Worm (Caenorhabditis elegans): ENCODE measurements around the gene col-115.
A peak's percentile ranks its signal among the peaks of the same experiment; 100 is the strongest.

col-115 gene

DNA sequence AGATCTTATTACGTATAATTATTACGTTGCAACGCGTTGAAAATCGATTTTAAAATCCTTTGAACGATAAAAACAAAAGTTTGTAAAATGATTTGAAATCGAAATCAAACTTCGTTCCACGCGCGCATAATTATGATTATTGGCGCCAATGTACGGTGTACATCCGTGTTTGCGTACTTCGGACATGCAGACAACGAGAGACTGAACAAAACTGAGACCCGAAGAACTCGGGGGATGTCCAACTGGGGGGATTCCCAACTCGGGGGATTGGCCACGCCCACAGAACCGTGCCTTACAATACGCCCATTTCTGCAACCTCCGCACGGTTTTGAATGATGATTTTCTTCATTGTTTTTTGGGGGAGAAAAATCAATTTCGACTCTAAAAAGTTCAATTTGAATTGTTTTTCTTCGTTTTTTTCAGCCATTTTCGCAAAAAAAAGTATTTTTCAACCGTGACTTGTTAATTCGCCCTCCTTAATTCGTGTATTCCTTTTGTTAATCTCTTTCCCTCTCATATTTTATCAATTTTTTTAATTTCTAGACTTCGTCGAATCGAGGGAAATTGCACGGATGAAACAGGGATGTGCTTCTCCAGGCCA is 41.5 kb upstream of the col-115 start, which contains the start of gene F20D12.12:
Gene F20D12.12, plus strand, starts transcription at position 542 of the 601 bp plus-strand sequence.
- TF ChIP-seq ces-1 (GFP tag; optimal IDR thresholded peaks at IDR 0.05) (peak; percentile 66), pha-4 (tag; optimal IDR thresholded peaks at IDR 0.05) (peak; percentile 6), mep-1 (tag; optimal IDR thresholded peaks at IDR 0.05) (peak; percentile 57), unc-120 (tag; optimal IDR thresholded peaks at IDR 0.05; ENCODE audit: poor library complexity, severe bottlenecking) (peak; percentile 84), mls-2 (tag; optimal IDR thresholded peaks at IDR 0.05) (peak; percentile 23), lsy-2 (tag; optimal IDR thresholded peaks at IDR 0.05) (peak; percentile 94), lin-13 (tag; optimal IDR thresholded peaks at IDR 0.05) (peak; percentile 50), sptf-1 (tag; optimal IDR thresholded peaks at IDR 0.05) (peak; percentile 61), drap-1 (GFP tag; optimal IDR thresholded peaks at IDR 0.05) (peak; percentile 4)

DNA sequence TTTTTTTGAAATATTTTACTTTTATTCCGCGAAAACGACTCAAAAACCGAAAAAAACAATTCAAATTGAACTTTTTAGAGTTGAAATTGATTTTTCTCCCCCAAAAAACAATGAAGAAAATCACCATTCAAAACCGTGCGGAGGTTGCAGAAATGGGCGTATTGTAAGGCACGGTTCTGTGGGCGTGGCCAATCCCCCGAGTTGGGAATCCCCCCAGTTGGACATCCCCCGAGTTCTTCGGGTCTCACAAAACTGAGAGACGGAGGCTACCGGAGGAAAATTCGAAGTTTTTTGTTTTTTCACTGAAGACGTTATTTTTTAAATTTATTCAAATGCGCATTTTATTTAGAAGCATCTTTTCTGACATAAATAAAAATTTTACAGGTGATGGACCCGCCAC is 40.2 kb upstream of the col-115 start, which contains the start of gene mcm-3AP:
Gene mcm-3AP, plus strand, starts transcription at position 383 of the 400 bp plus-strand sequence.
- peak; percentile 70 for TF ChIP-seq lsy-2 (tag; optimal IDR thresholded peaks at IDR 0.05)

DNA sequence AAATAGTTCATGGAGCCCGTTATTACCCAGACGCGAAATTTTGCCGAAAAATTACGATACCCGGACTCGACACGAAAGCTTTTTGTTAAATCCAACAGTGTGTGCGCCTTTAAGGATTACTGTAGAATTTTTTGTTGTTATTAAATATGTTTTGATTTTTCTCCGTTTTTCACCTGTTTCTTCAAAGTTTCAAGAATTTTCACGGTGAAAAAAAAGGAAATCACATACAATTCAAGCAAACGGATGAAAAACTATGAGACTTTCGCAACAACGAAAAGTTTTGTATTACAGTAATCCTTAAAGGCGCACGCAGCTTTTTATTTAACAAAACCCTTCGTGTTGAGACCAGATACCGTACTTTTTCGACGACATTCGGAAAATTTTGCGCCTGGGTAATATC is 34.5 kb upstream of the col-115 start:
- no peak for TF ChIP-seq pha-4 (tag; optimal IDR thresholded peaks at IDR 0.05)
- TF ChIP-seq elt-1 (tag; optimal IDR thresholded peaks at IDR 0.05; ENCODE audit: borderline replicate concordance, insufficient read depth): no peak
- TF ChIP-seq M03D4.4 (tag; optimal IDR thresholded peaks at IDR 0.05): no peak
- TF ChIP-seq ham-2 (GFP tag; optimal IDR thresholded peaks at IDR 0.05): no peak

DNA sequence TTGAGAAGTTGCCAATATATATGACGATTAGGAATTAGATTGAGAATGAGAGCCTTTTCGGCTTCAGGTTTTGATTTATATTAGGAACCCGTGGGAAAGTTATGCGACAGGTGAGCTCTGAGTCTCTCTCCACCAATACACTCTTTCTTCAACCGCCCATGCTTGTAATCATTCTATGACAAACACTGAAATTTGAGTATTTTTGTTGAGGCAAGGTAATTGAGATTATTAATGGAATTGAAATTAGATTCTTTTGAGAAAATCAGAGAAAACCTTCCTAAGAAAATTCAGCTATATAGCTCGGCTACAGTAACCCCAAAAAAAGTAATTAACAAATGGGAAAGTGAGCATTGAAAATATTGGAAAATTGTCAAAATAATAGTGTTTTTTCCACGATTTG is 32.6 kb upstream of the col-115 start, which contains the start of gene ceh-19:
Gene ceh-19, minus strand, starts transcription at position 101 of the 400 bp plus-strand sequence.
- TF ChIP-seq nhr-76 (tag; optimal IDR thresholded peaks at IDR 0.05) (no peak), M03D4.4 (tag; optimal IDR thresholded peaks at IDR 0.05) (no peak), unc-62 (GFP tag; optimal IDR thresholded peaks at IDR 0.05) (no peak), elt-3 (tag; optimal IDR thresholded peaks at IDR 0.05) (no peak), elt-1 (tag; optimal IDR thresholded peaks at IDR 0.05; ENCODE audit: borderline replicate concordance, insufficient read depth) (no peak), unc-120 (tag; optimal IDR thresholded peaks at IDR 0.05; ENCODE audit: poor library complexity, severe bottlenecking) (no peak), ceh-43 (GFP tag; optimal IDR thresholded peaks at IDR 0.05) (no peak), ces-1 (GFP tag; optimal IDR thresholded peaks at IDR 0.05) (no peak), ham-2 (GFP tag; optimal IDR thresholded peaks at IDR 0.05) (no peak), sptf-1 (tag; optimal IDR thresholded peaks at IDR 0.05) (no peak), tbx-8 (GFP tag; optimal IDR thresholded peaks at IDR 0.05) (no peak), snpc-4 (tag; optimal IDR thresholded peaks at IDR 0.05) (no peak)

DNA sequence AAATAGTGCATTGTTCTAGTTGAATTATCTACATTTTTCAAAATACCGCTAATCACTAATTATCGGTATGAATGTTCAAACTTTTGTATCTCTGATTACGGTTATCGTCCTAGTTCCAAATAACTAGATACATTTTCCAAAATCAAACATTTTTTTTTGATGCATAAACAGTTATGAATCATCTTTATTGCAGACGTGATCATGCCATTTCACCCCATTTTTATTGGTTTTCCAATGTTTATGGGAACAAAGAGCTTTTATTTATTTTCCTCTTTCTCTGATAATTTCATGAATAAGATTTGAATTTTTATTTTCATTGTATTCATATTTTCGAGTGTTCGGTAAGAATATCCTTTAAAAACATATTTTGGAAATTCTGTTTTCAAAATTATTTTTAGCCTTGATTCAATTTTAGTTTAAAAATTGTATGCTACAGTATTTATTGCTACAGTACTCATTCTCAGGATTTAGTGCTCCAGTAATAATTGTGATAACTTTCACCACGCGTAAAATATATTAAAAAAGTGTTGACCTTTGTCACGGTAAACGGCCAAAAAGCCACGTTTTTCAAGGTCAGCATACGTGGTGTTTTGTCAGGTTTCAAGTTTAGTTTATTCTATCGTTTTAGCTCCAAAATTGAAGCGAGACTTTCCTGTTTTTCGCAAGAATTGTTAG is 31.7 kb upstream of the col-115 start, which contains the start of gene csr-1:
Gene csr-1, plus strand, starts transcription at position 625 of the 675 bp plus-strand sequence.
- no peak for TF ChIP-seq bed-3 (GFP tag; optimal IDR thresholded peaks at IDR 0.05)
- TF ChIP-seq elt-3 (tag; optimal IDR thresholded peaks at IDR 0.05): no peak
- TF ChIP-seq pha-4 (tag; optimal IDR thresholded peaks at IDR 0.05): no peak
- no peak for TF ChIP-seq ceh-43 (GFP tag; optimal IDR thresholded peaks at IDR 0.05)
- no peak for TF ChIP-seq tbx-8 (GFP tag; optimal IDR thresholded peaks at IDR 0.05)
- TF ChIP-seq mab-5 (tag; optimal IDR thresholded peaks at IDR 0.05): no peak

DNA sequence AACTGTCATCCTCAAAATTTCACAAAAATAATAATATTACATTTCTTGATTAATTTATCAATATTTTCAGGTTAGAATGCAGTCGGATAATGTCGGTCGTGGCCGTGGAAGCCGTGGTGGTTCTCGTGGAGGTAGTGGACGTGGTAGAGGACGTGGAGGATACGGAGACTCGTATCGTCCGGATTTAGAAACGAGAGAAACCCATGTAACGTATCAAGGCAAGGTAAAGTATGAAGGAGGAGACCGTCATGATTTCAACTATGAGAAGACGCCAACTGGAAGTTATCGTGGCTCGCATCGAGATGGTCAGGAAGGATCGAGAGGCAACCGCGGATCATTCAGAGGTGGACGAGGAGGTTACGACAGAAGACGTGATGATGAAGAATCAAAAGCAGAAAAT is 31.0 kb upstream of the col-115 start, which contains the start of gene frpr-10:
Gene frpr-10, plus strand, starts transcription at position 301 of the 400 bp plus-strand sequence.
- TF ChIP-seq hlh-1 (tag; optimal IDR thresholded peaks at IDR 0.05) (no peak), lin-13 (tag; optimal IDR thresholded peaks at IDR 0.05) (no peak), ceh-39 (tag; optimal IDR thresholded peaks at IDR 0.05) (no peak), ceh-43 (GFP tag; optimal IDR thresholded peaks at IDR 0.05) (no peak), tbx-8 (GFP tag; optimal IDR thresholded peaks at IDR 0.05) (no peak), unc-120 (tag; optimal IDR thresholded peaks at IDR 0.05; ENCODE audit: poor library complexity, severe bottlenecking) (no peak), M03D4.4 (tag; optimal IDR thresholded peaks at IDR 0.05) (no peak), mep-1 (tag; optimal IDR thresholded peaks at IDR 0.05) (no peak), zip-8 (tag; optimal IDR thresholded peaks at IDR 0.05) (no peak), sptf-1 (tag; optimal IDR thresholded peaks at IDR 0.05) (no peak), mab-5 (tag; optimal IDR thresholded peaks at IDR 0.05) (no peak)

DNA sequence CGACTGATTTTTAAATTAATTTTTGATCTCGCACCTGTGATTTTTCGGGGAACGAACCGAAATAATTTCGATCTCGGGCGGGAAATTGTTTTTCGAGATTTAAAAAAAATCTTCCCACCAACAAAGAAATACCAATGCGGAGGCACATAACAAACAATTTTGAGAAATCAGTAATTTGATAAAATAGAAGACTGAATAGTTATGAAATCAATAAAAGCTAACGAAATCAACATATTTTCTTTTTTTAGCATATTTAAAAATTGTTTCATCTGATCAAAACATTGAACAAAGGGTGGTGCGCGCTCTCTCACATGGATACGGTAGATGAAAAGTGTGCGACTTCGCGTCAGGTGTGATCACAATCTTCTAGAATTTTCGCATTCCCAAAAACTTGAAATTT is 30.4 kb upstream of the col-115 start:
- TF ChIP-seq mls-2 (tag; optimal IDR thresholded peaks at IDR 0.05): no peak
- TF ChIP-seq blmp-1 (tag; optimal IDR thresholded peaks at IDR 0.05): no peak
- no peak for TF ChIP-seq nhr-12 (tag; optimal IDR thresholded peaks at IDR 0.05)
- no peak for TF ChIP-seq hlh-1 (tag; optimal IDR thresholded peaks at IDR 0.05)
- TF ChIP-seq flh-1 (GFP tag; optimal IDR thresholded peaks at IDR 0.05): no peak
- TF ChIP-seq elt-1 (tag; optimal IDR thresholded peaks at IDR 0.05; ENCODE audit: borderline replicate concordance, insufficient read depth): no peak
- TF ChIP-seq ham-2 (GFP tag; optimal IDR thresholded peaks at IDR 0.05): no peak
- TF ChIP-seq mab-5 (tag; optimal IDR thresholded peaks at IDR 0.05): no peak
- no peak for TF ChIP-seq unc-120 (tag; optimal IDR thresholded peaks at IDR 0.05; ENCODE audit: poor library complexity, severe bottlenecking)
- no peak for TF ChIP-seq zip-8 (tag; optimal IDR thresholded peaks at IDR 0.05)
- TF ChIP-seq pha-4 (tag; optimal IDR thresholded peaks at IDR 0.05): no peak
- no peak for TF ChIP-seq mep-1 (tag; optimal IDR thresholded peaks at IDR 0.05)
- no peak for TF ChIP-seq sptf-1 (tag; optimal IDR thresholded peaks at IDR 0.05)
- TF ChIP-seq ceh-83 (GFP tag; optimal IDR thresholded peaks at IDR 0.05): no peak
- TF ChIP-seq sem-2 (GFP tag; optimal IDR thresholded peaks at IDR 0.05): no peak
- TF ChIP-seq lsy-2 (tag; optimal IDR thresholded peaks at IDR 0.05): no peak
- TF ChIP-seq ces-1 (GFP tag; optimal IDR thresholded peaks at IDR 0.05): no peak
- no peak for TF ChIP-seq lin-32 (GFP tag; optimal IDR thresholded peaks at IDR 0.05)
- TF ChIP-seq bed-3 (GFP tag; optimal IDR thresholded peaks at IDR 0.05): no peak
